Worm (Caenorhabditis elegans): ENCODE data around the gene igcm-3.

- TF ChIP-seq cog-1 (tag; optimal IDR thresholded peaks at IDR 0.05), result no peak
- no peak for TF ChIP-seq flt-1 (GFP tag; IDR thresholded peaks at IDR 0.05)
- TF ChIP-seq tab-1 (GFP tag; IDR thresholded peaks at IDR 0.05), result no peak
- no peak for TF ChIP-seq ref-1 (GFP tag; conservative IDR thresholded peaks at IDR 0.05)
- no peak for TF ChIP-seq med-1 (GFP tag; optimal IDR thresholded peaks at IDR 0.05; ENCODE audit: insufficient read depth)
These were observed 1.8 kb downstream of the igcm-3 start for ce11 chrX:2703887-2704286.
